Worm (Caenorhabditis elegans) whole organism, L4 larva: ENCODE data around the gene F28A10.1.

Experiments
- ama-1 ChIP-seq: fragments of 150-350 bp; optimal IDR thresholded peaks from 2 replicates; lab custom pipeline; 2014; ENCODE audit warnings: inconsistent platforms, mixed read lengths
- ceh-28 ChIP-seq: fragments of 150-350 bp; optimal IDR thresholded peaks from 2 replicates; lab custom pipeline; 2014; ENCODE audit warnings: missing biosample characterization, missing genetic modification reagents, missing genetic modification characterization
- ces-1 ChIP-seq: fragments of 150-350 bp; sonication (generic microtip); optimal IDR thresholded peaks from 4 replicates; lab custom pipeline; 2014; ENCODE audit warnings: missing biosample characterization, missing genetic modification reagents, missing genetic modification characterization
- fkh-10 ChIP-seq: fragments of 150-350 bp; optimal IDR thresholded peaks from 2 replicates; lab custom pipeline; 2014; ENCODE audit warnings: missing biosample characterization, missing genetic modification reagents, missing genetic modification characterization
- nhr-77 ChIP-seq: fragments of 150-350 bp; optimal IDR thresholded peaks from 2 replicates; lab custom pipeline; 2014; ENCODE audit warnings: missing biosample characterization, missing genetic modification characterization
- snpc-4 ChIP-seq: fragments of 150-350 bp; optimal IDR thresholded peaks from 2 replicates; lab custom pipeline; 2014; ENCODE audit warnings: missing biosample characterization, missing genetic modification characterization
- unc-39 ChIP-seq: sonication (generic microtip); optimal IDR thresholded peaks from 2 replicates; lab custom pipeline; 2017; ENCODE audit warnings: missing biosample characterization, missing genetic modification characterization

DNA sequence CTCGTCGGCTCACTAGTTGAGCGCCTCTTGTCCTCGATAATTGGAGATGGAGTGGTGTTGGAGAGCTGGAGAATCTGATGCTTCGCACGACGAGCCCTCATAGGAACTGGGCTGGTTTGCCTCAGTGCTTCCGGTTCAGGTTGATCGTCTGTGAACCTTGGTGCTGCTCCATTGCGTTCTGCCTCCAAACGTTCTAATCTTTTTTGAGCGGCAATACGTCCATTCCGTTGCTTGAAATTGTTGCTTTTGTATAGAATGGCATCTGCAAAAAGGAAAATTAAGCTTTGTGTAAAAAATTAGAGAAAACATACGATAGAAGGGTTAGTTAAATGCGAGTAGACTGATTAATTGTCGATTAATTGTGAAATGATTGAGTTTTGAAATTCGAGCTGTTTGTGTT, 12.7 kb upstream of the F28A10.1 start, which contains the start of gene F46F5.5:
- TF ChIP-seq ama-1 (lab: Kevin White, UChicago) = no peak
- TF ChIP-seq ceh-28 (tag; lab: Kevin White, UChicago) = no peak
- no peak for TF ChIP-seq fkh-10 (GFP tag; lab: Kevin White, UChicago)
- TF ChIP-seq nhr-77 (tag; lab: Kevin White, UChicago) = no peak
- TF ChIP-seq unc-39 (tag; lab: Kevin White, UChicago) = no peak
- no peak for TF ChIP-seq ces-1 (GFP tag; lab: Kevin White, UChicago)
- no peak for TF ChIP-seq snpc-4
